Fruit fly (Drosophila melanogaster) whole organism, embryonic: ENCODE data around the gene CG34357.
A peak's percentile ranks its signal among the peaks of the same experiment; 100 is the strongest.

Source experiments
- ATbp ChIP-seq: fragments of 200-800 bp; sonication (Bioruptor generic); optimal IDR thresholded peaks from 2 replicates; lab custom pipeline; 2017; ENCODE audit warnings: missing biosample characterization, mild to moderate bottlenecking, missing genetic modification characterization, missing genetic modification reagents
- B-H1 ChIP-seq: fragments of 200-800 bp; sonication (Bioruptor generic); IDR thresholded peaks from 3 replicates; pipeline ENCODE4 v1.3.6; 2022; ENCODE audit warnings: missing biosample characterization, missing genetic modification characterization
- CG12219 ChIP-seq: fragments of 200-800 bp; sonication (Bioruptor generic); optimal IDR thresholded peaks from 3 replicates; lab custom pipeline; 2018; ENCODE audit warnings: missing biosample characterization, mild to moderate bottlenecking, missing genetic modification characterization
- CG12659 ChIP-seq: fragments of 200-800 bp; sonication (Bioruptor generic); optimal IDR thresholded peaks from 3 replicates; lab custom pipeline; 2017; ENCODE audit warnings: mild to moderate bottlenecking, missing biosample characterization, missing genetic modification reagents, missing genetic modification characterization
- CG13296 ChIP-seq: fragments of 200-800 bp; sonication (Bioruptor generic); optimal IDR thresholded peaks from 3 replicates; lab custom pipeline; 2018; ENCODE audit warnings: missing biosample characterization, mild to moderate bottlenecking, missing genetic modification characterization
- CG14050 ChIP-seq: fragments of 200-800 bp; sonication (Bioruptor generic); IDR thresholded peaks from 3 replicates; pipeline ENCODE4 v1.3.6; 2022; ENCODE audit warnings: missing biosample characterization, missing genetic modification characterization
- CG1603 ChIP-seq: fragments of 200-800 bp; sonication (Bioruptor generic); optimal IDR thresholded peaks from 2 replicates; lab custom pipeline; 2019; ENCODE audit warnings: missing biosample characterization, mild to moderate bottlenecking, missing genetic modification characterization, moderate library complexity
- CG18599 ChIP-seq: fragments of 200-800 bp; sonication (Bioruptor generic); optimal IDR thresholded peaks from 3 replicates; lab custom pipeline; 2017; ENCODE audit warnings: missing biosample characterization, missing genetic modification characterization, mild to moderate bottlenecking, moderate library complexity, missing genetic modification reagents
- CG2120 ChIP-seq: fragments of 200-800 bp; sonication (Bioruptor generic); optimal IDR thresholded peaks from 3 replicates; lab custom pipeline; 2016; ENCODE audit warnings: missing biosample characterization, missing genetic modification characterization
- CG31365 ChIP-seq: fragments of 200-800 bp; sonication (Bioruptor generic); optimal IDR thresholded peaks from 2 replicates; lab custom pipeline; 2018; ENCODE audit warnings: missing biosample characterization, mild to moderate bottlenecking, missing genetic modification characterization
- CG31388 ChIP-seq: fragments of 200-800 bp; sonication (Bioruptor generic); optimal IDR thresholded peaks from 2 replicates; lab custom pipeline; 2016; ENCODE audit warnings: missing biosample characterization, missing genetic modification characterization
- CG32767 ChIP-seq: fragments of 200-800 bp; sonication (Bioruptor generic); IDR thresholded peaks from 2 replicates; pipeline ENCODE4 v1.3.6; 2022; ENCODE audit warnings: missing biosample characterization, missing genetic modification characterization
- CG3726 ChIP-seq: fragments of 200-800 bp; sonication (Bioruptor generic); IDR thresholded peaks from 3 replicates; pipeline ENCODE4, ENCODE4 v1.3.6; 2022; ENCODE audit warnings: missing biosample characterization, missing genetic modification characterization
- CG4282 ChIP-seq: fragments of 200-800 bp; sonication (Bioruptor generic); optimal IDR thresholded peaks from 2 replicates; lab custom pipeline; 2016; ENCODE audit warnings: missing biosample characterization, missing genetic modification characterization
- CG4730 ChIP-seq: fragments of 200-800 bp; sonication (Bioruptor generic); IDR thresholded peaks from 2 replicates; pipeline ENCODE4 v1.3.6; 2022; ENCODE audit warnings: missing biosample characterization, missing genetic modification characterization
- CG7372 ChIP-seq: fragments of 200-800 bp; sonication (Bioruptor generic); IDR thresholded peaks from 2 replicates; pipeline ENCODE4 v1.3.6; 2022; ENCODE audit warnings: missing biosample characterization, missing genetic modification characterization
- CHES-1-like ChIP-seq: fragments of 200-800 bp; sonication (Bioruptor generic); optimal IDR thresholded peaks from 2 replicates; lab custom pipeline; 2016; ENCODE audit warnings: missing biosample characterization, missing genetic modification characterization
- Chrac-16 ChIP-seq: fragments of 200-800 bp; sonication (Bioruptor generic); optimal IDR thresholded peaks from 3 replicates; lab custom pipeline; 2016; ENCODE audit warnings: missing biosample characterization, missing genetic modification characterization
- Doc3 ChIP-seq: fragments of 200-800 bp; sonication (Bioruptor generic); IDR thresholded peaks from 3 replicates; pipeline ENCODE4 v1.3.6; 2022; ENCODE audit warnings: missing biosample characterization, missing genetic modification characterization; ENCODE audit not compliant: partially characterized antibody
- E2f1 ChIP-seq: fragments of 200-800 bp; sonication (Bioruptor generic); IDR thresholded peaks from 2 replicates; pipeline ENCODE4 v1.3.6; 2022; ENCODE audit warnings: missing biosample characterization, missing genetic modification characterization
- H15 ChIP-seq: fragments of 200-800 bp; sonication (Bioruptor generic); IDR thresholded peaks from 3 replicates; pipeline ENCODE4 v1.3.6; 2022; ENCODE audit warnings: missing biosample characterization, missing genetic modification characterization
- NC2β ChIP-seq: fragments of 200-800 bp; sonication (Bioruptor generic); optimal IDR thresholded peaks from 2 replicates; lab custom pipeline; 2016; ENCODE audit warnings: missing biosample characterization, missing genetic modification characterization
- Neu2 ChIP-seq: fragments of 200-800 bp; sonication (Bioruptor generic); optimal IDR thresholded peaks from 3 replicates; lab custom pipeline; 2016; ENCODE audit warnings: missing biosample characterization, missing genetic modification characterization, borderline replicate concordance
- Oaz ChIP-seq: fragments of 200-800 bp; sonication (Bioruptor generic); IDR thresholded peaks from 2 replicates; pipeline ENCODE4 v1.3.6; 2022; ENCODE audit warnings: missing biosample characterization, missing genetic modification characterization
- Poxn ChIP-seq: fragments of 200-800 bp; sonication (Bioruptor generic); IDR thresholded peaks from 2 replicates; pipeline ENCODE4 v1.3.6; 2022; ENCODE audit warnings: missing biosample characterization, missing genetic modification characterization
- Scr ChIP-seq: fragments of 200-800 bp; sonication (Bioruptor generic); IDR thresholded peaks from 2 replicates; pipeline ENCODE4 v1.3.6; 2022; ENCODE audit warnings: missing biosample characterization, missing genetic modification characterization; ENCODE audit not compliant: partially characterized antibody
- TFAM ChIP-seq: fragments of 200-800 bp; sonication (Bioruptor generic); optimal IDR thresholded peaks from 2 replicates; lab custom pipeline; 2017; ENCODE audit warnings: missing biosample characterization, missing genetic modification characterization, inconsistent platforms
- Trl ChIP-seq, 3 experiments: fragments of >200 bp in 2 of 3; fragments of 200-800 bp in 1 of 3; sonication (Bioruptor generic) in 1 of 3; optimal IDR thresholded peaks; 2 replicates in 1 of 3; 3 replicates in 2 of 3; lab custom pipeline; 2016 to 2017; ENCODE audit warnings: missing biosample characterization in 1 of 3, missing genetic modification characterization in 1 of 3
- Xbp1 ChIP-seq: fragments of 200-800 bp; sonication (Bioruptor generic); optimal IDR thresholded peaks from 3 replicates; lab custom pipeline; 2016; ENCODE audit warnings: missing biosample characterization, mild to moderate bottlenecking, missing genetic modification characterization
- ac ChIP-seq: fragments of 200-800 bp; sonication (Bioruptor generic); optimal IDR thresholded peaks from 3 replicates; lab custom pipeline; 2017; ENCODE audit warnings: missing biosample characterization, mild to moderate bottlenecking, missing genetic modification characterization
- corto ChIP-seq: fragments of 200-800 bp; sonication (Bioruptor generic); optimal IDR thresholded peaks from 2 replicates; lab custom pipeline; 2016; ENCODE audit warnings: missing biosample characterization, mild to moderate bottlenecking, missing genetic modification characterization, moderate library complexity
- dan ChIP-seq: fragments of 200-800 bp; sonication (Bioruptor generic); IDR thresholded peaks from 2 replicates; pipeline ENCODE4 v1.3.6; 2022; ENCODE audit warnings: missing biosample characterization, missing genetic modification characterization
- dm ChIP-seq: fragments of 200-800 bp; sonication (Bioruptor generic); optimal IDR thresholded peaks from 3 replicates; lab custom pipeline; 2016; ENCODE audit warnings: missing biosample characterization, missing genetic modification characterization
- ems ChIP-seq: fragments of 200-800 bp; sonication (Bioruptor generic); optimal IDR thresholded peaks from 3 replicates; lab custom pipeline; 2016; ENCODE audit warnings: missing biosample characterization, missing genetic modification characterization
- fd3F ChIP-seq: fragments of 200-800 bp; sonication (Bioruptor generic); optimal IDR thresholded peaks from 2 replicates; lab custom pipeline; 2018; ENCODE audit warnings: missing biosample characterization, mild to moderate bottlenecking, missing genetic modification characterization, moderate library complexity
- kah ChIP-seq: fragments of 200-800 bp; sonication (Bioruptor generic); optimal IDR thresholded peaks from 2 replicates; lab custom pipeline; 2018; ENCODE audit warnings: missing biosample characterization, mild to moderate bottlenecking, missing genetic modification characterization
- nerfin-1 ChIP-seq: fragments of 200-800 bp; sonication (Bioruptor generic); optimal IDR thresholded peaks from 3 replicates; lab custom pipeline; 2019; ENCODE audit warnings: missing biosample characterization, mild to moderate bottlenecking, missing genetic modification characterization, moderate library complexity
- p53 ChIP-seq: fragments of 200-800 bp; sonication (Bioruptor generic); optimal IDR thresholded peaks from 2 replicates; lab custom pipeline; 2016; ENCODE audit warnings: missing biosample characterization, missing genetic modification characterization
- repo ChIP-seq: fragments of 200-800 bp; sonication (Bioruptor generic); optimal IDR thresholded peaks from 2 replicates; lab custom pipeline; 2016; ENCODE audit warnings: missing biosample characterization, missing genetic modification characterization
- sc ChIP-seq, 3 experiments: fragments of >200 bp in 2 of 3; fragments of 200-800 bp in 1 of 3; sonication (Bioruptor generic) in 1 of 3; optimal IDR thresholded peaks; 2 replicates in 2 of 3; 3 replicates in 1 of 3; lab custom pipeline; 2017; ENCODE audit warnings: mild to moderate bottlenecking in 1 of 3, missing biosample characterization in 1 of 3, missing genetic modification characterization in 1 of 3, missing genetic modification reagents in 1 of 3
- scrt ChIP-seq: fragments of 200-800 bp; sonication (Bioruptor generic); optimal IDR thresholded peaks from 2 replicates; lab custom pipeline; 2018; ENCODE audit warnings: missing biosample characterization, mild to moderate bottlenecking, missing genetic modification characterization, moderate library complexity
- sqz ChIP-seq: fragments of 200-800 bp; sonication (Bioruptor generic); optimal IDR thresholded peaks from 3 replicates; lab custom pipeline; 2018; ENCODE audit warnings: missing biosample characterization, mild to moderate bottlenecking, missing genetic modification characterization
- sr ChIP-seq: fragments of 200-800 bp; sonication (Bioruptor generic); IDR thresholded peaks from 3 replicates; pipeline ENCODE4 v1.3.6; 2022; ENCODE audit warnings: missing biosample characterization, missing genetic modification characterization
- stwl ChIP-seq: fragments of 200-800 bp; sonication (Bioruptor generic); optimal IDR thresholded peaks from 3 replicates; lab custom pipeline; 2018; ENCODE audit warnings: missing biosample characterization, mild to moderate bottlenecking, missing genetic modification characterization, moderate library complexity
- tin ChIP-seq: fragments of 200-800 bp; sonication (Bioruptor generic); optimal IDR thresholded peaks from 3 replicates; lab custom pipeline; 2016; ENCODE audit warnings: missing biosample characterization, missing genetic modification characterization
- vnd ChIP-seq: fragments of 200-800 bp; sonication (Bioruptor generic); IDR thresholded peaks from 3 replicates; pipeline ENCODE4 v1.3.6; 2022; ENCODE audit warnings: missing biosample characterization, missing genetic modification characterization; ENCODE audit not compliant: partially characterized antibody
- zf30C ChIP-seq: fragments of 200-800 bp; sonication (Bioruptor generic); optimal IDR thresholded peaks from 3 replicates; lab custom pipeline; 2018; ENCODE audit warnings: missing biosample characterization, mild to moderate bottlenecking, missing genetic modification characterization

CG34357 gene

dm6 chr3R:4478220-4479037, 79.4 kb downstream of the CG34357 start (continued):
- TF ChIP-seq fd3F (GFP tag; lab: Kevin White, UChicago), result peak; percentile 73
- peak; percentile 92 for TF ChIP-seq ems (GFP tag; lab: Kevin White, UChicago)
- TF ChIP-seq E2f1 (GFP tag; lab: Robert Waterston, UW), result peak; percentile 83
- TF ChIP-seq CG12219 (GFP tag; lab: Kevin White, UChicago), result peak; percentile 87
- TF ChIP-seq CG7372, result peak; percentile 62
- TF ChIP-seq vnd (GFP tag; lab: Robert Waterston, UW), result no peak
- peak; percentile 86 for TF ChIP-seq scrt (GFP tag; lab: Kevin White, UChicago)
- TF ChIP-seq ac (GFP tag; lab: Kevin White, UChicago), result peak; percentile 13
- TF ChIP-seq corto (GFP tag; lab: Kevin White, UChicago), result peak; percentile 63
- peak; percentile 85 for TF ChIP-seq CHES-1-like (GFP tag; lab: Kevin White, UChicago)
- TF ChIP-seq NC2β (GFP tag; lab: Kevin White, UChicago), result peak; percentile 79
- peak; percentile 39 for TF ChIP-seq sqz (GFP tag; lab: Kevin White, UChicago)
- peak; percentile 82 for TF ChIP-seq CG3726 (GFP tag; lab: Robert Waterston, UW)
- TF ChIP-seq CG31365, result peak; percentile 55
- TF ChIP-seq CG31388, result peak; percentile 61
- peak; percentile 75; the same call in 2 of the 3 replicates for TF ChIP-seq sr (GFP tag; lab: Robert Waterston, UW)
- peak; percentile 91 for TF ChIP-seq CG18599 (GFP tag; lab: Kevin White, UChicago)
- no peak for TF ChIP-seq dan (GFP tag; lab: Robert Waterston, UW)
- TF ChIP-seq CG1603 (tag; lab: Kevin White, UChicago), result peak; percentile 89
- peak; percentile 71 for TF ChIP-seq Oaz (GFP tag; lab: Robert Waterston, UW)
- peak; percentile 76 for TF ChIP-seq dm
- peak; percentile 95 for TF ChIP-seq CG2120
- TF ChIP-seq Trl (optimal IDR thresholded peaks at IDR 0.05; lab: Kevin White, UChicago), result peak; percentile 80 to 94
- peak; percentile 92 for TF ChIP-seq Trl (GFP tag; optimal IDR thresholded peaks at IDR 0.05; lab: Kevin White, UChicago)
- TF ChIP-seq B-H1 (GFP tag; lab: Robert Waterston, UW), result peak; percentile 84; the same call in 2 of the 3 replicates
- TF ChIP-seq CG13296 (GFP tag; lab: Kevin White, UChicago), result peak; percentile 83
- peak; percentile 42 for TF ChIP-seq nerfin-1 (tag; lab: Kevin White, UChicago)
- TF ChIP-seq Doc3 (GFP tag; lab: Robert Waterston, UW), result no peak
- peak; percentile 76 for TF ChIP-seq CG4282
- TF ChIP-seq TFAM (GFP tag; lab: Kevin White, UChicago), result peak; percentile 34
- peak; percentile 88 for TF ChIP-seq ATbp
- TF ChIP-seq CG12659 (GFP tag; lab: Kevin White, UChicago), result peak; percentile 82
- TF ChIP-seq CG14050 (GFP tag; lab: Robert Waterston, UW), result peak; percentile 84
- TF ChIP-seq sc (optimal IDR thresholded peaks at IDR 0.05; lab: Kevin White, UChicago), result no peak
- peak; percentile 60 for TF ChIP-seq sc (GFP tag; optimal IDR thresholded peaks at IDR 0.05; lab: Kevin White, UChicago)
- TF ChIP-seq zf30C (GFP tag; lab: Kevin White, UChicago), result no peak
- TF ChIP-seq stwl (tag; lab: Kevin White, UChicago), result no peak
- TF ChIP-seq CG32767, result peak; percentile 85
- 0 out of 2 replicates have a peak, but pooled peaks have one; percentile 40 for TF ChIP-seq Poxn (GFP tag; lab: Robert Waterston, UW)
- peak; percentile 73 for TF ChIP-seq p53 (GFP tag; lab: Kevin White, UChicago)
- peak; percentile 78 for TF ChIP-seq CG4730 (GFP tag; lab: Robert Waterston, UW)
- peak; percentile 87 for TF ChIP-seq tin (GFP tag; lab: Kevin White, UChicago)
- peak; percentile 35; the same call in 1 of the 2 replicates for TF ChIP-seq Scr (GFP tag; lab: Robert Waterston, UW)
- TF ChIP-seq Xbp1 (GFP tag; lab: Kevin White, UChicago), result peak; percentile 93
- TF ChIP-seq Chrac-16, result peak; percentile 88
- TF ChIP-seq H15 (GFP tag; lab: Robert Waterston, UW), result peak; percentile 81; the same call in 2 of the 3 replicates
- peak; percentile 11 for TF ChIP-seq Neu2 (GFP tag; lab: Kevin White, UChicago)
- peak; percentile 62 for TF ChIP-seq repo (GFP tag; lab: Kevin White, UChicago)
- TF ChIP-seq kah (GFP tag; lab: Kevin White, UChicago), result peak; percentile 75
